Worm (Caenorhabditis elegans) whole organism, L3 larva: Measurements from ENCODE around the gene col-79.
A peak's percentile ranks its signal among the peaks of the same experiment; 100 is the strongest.

Experiments
- R02D3.7 ChIP-seq: fragments of 150-350 bp; optimal IDR thresholded peaks from 2 replicates; lab custom pipeline; 2014; ENCODE audit warnings: missing biosample characterization, missing genetic modification characterization
- aly-2 ChIP-seq: fragments of 150-350 bp; optimal IDR thresholded peaks from 2 replicates; lab custom pipeline; 2014; ENCODE audit warnings: missing biosample characterization, missing genetic modification characterization
- ama-1 ChIP-seq: fragments of 150-350 bp; optimal IDR thresholded peaks from 2 replicates; lab custom pipeline; 2018
- ceh-16 ChIP-seq: sonication (generic microtip); optimal IDR thresholded peaks from 2 replicates; lab custom pipeline; 2017; ENCODE audit warnings: missing biosample characterization, missing genetic modification characterization
- ceh-9 ChIP-seq: sonication (generic microtip); optimal IDR thresholded peaks from 2 replicates; lab custom pipeline; 2018; ENCODE audit warnings: missing biosample characterization, missing genetic modification characterization
- daf-12 ChIP-seq: fragments of 150-350 bp; optimal IDR thresholded peaks from 2 replicates; lab custom pipeline; 2014; ENCODE audit warnings: missing biosample characterization, missing genetic modification reagents, missing genetic modification characterization
- egl-27 ChIP-seq: sonication (generic microtip); optimal IDR thresholded peaks from 4 replicates; lab custom pipeline; 2017; ENCODE audit warnings: missing biosample characterization, missing genetic modification reagents, missing genetic modification characterization
- elt-1 ChIP-seq: fragments of 150-350 bp; optimal IDR thresholded peaks from 2 replicates; lab custom pipeline; 2014; ENCODE audit warnings: missing biosample characterization, missing genetic modification characterization
- elt-2 ChIP-seq: sonication (generic microtip); optimal IDR thresholded peaks from 2 replicates; lab custom pipeline; 2016; ENCODE audit warnings: missing genetic modification reagents, mild to moderate bottlenecking, missing genetic modification characterization, missing compliant biosample characterization
- elt-3 ChIP-seq, 3 experiments: fragments of 150-350 bp in 1 of 3; sonication (generic microtip) in 2 of 3; optimal IDR thresholded peaks; 2 replicates in 2 of 3; 4 replicates in 1 of 3; lab custom pipeline; 2014 to 2017; ENCODE audit warnings: missing biosample characterization in 3 of 3, missing genetic modification characterization in 3 of 3
- eor-1 ChIP-seq, 2 experiments: fragments of 150-350 bp; optimal IDR thresholded peaks; 2 replicates each; lab custom pipeline; 2014 to 2018; ENCODE audit warnings: missing biosample characterization in 2 of 2, missing genetic modification characterization in 2 of 2
- fkh-10 ChIP-seq: sonication (generic microtip); optimal IDR thresholded peaks from 2 replicates; lab custom pipeline; 2017; ENCODE audit warnings: missing biosample characterization, missing genetic modification reagents, missing genetic modification characterization
- fkh-2 ChIP-seq: fragments of 150-350 bp; optimal IDR thresholded peaks from 2 replicates; lab custom pipeline; 2014; ENCODE audit warnings: missing biosample characterization, missing genetic modification reagents, missing genetic modification characterization
- fos-1 ChIP-seq: fragments of 150-350 bp; optimal IDR thresholded peaks from 2 replicates; lab custom pipeline; 2014; ENCODE audit warnings: missing biosample characterization, missing genetic modification characterization
- hmg-11 ChIP-seq: sonication (generic microtip); optimal IDR thresholded peaks from 2 replicates; lab custom pipeline; 2016; ENCODE audit warnings: missing genetic modification characterization, missing compliant biosample characterization
- jun-1 ChIP-seq: fragments of 150-350 bp; optimal IDR thresholded peaks from 2 replicates; lab custom pipeline; 2014; ENCODE audit warnings: missing biosample characterization, missing genetic modification reagents, missing genetic modification characterization
- lin-15B ChIP-seq: fragments of 150-350 bp; optimal IDR thresholded peaks from 2 replicates; lab custom pipeline; 2014; ENCODE audit warnings: missing biosample characterization, missing genetic modification characterization
- lin-39 ChIP-seq: fragments of 150-350 bp; optimal IDR thresholded peaks from 2 replicates; lab custom pipeline; 2018; ENCODE audit warnings: missing biosample characterization, missing genetic modification reagents, missing genetic modification characterization
- lsy-12 ChIP-seq: sonication (generic microtip); optimal IDR thresholded peaks from 2 replicates; lab custom pipeline; 2016; ENCODE audit warnings: mild to moderate bottlenecking, missing genetic modification characterization, missing compliant biosample characterization
- mdl-1 ChIP-seq: fragments of 150-350 bp; optimal IDR thresholded peaks from 2 replicates; lab custom pipeline; 2014; ENCODE audit warnings: missing biosample characterization, missing genetic modification characterization
- nfya-1 ChIP-seq: sonication (generic microtip); optimal IDR thresholded peaks from 2 replicates; lab custom pipeline; 2017; ENCODE audit warnings: missing genetic modification characterization, mild to moderate bottlenecking, missing compliant biosample characterization, antibody characterized with exemption, moderate library complexity; ENCODE audit not compliant: insufficient read depth
- nhr-11 ChIP-seq: fragments of 150-350 bp; optimal IDR thresholded peaks from 2 replicates; lab custom pipeline; 2014; ENCODE audit warnings: missing biosample characterization, missing genetic modification characterization
- nhr-12 ChIP-seq: fragments of 150-350 bp; optimal IDR thresholded peaks from 2 replicates; lab custom pipeline; 2014; ENCODE audit warnings: missing biosample characterization, missing genetic modification characterization
- nhr-23 ChIP-seq: fragments of 150-350 bp; optimal IDR thresholded peaks from 2 replicates; lab custom pipeline; 2014; ENCODE audit warnings: missing biosample characterization, missing genetic modification reagents, missing genetic modification characterization
- nhr-237 ChIP-seq: fragments of 150-350 bp; optimal IDR thresholded peaks from 2 replicates; lab custom pipeline; 2014; ENCODE audit warnings: missing biosample characterization, missing genetic modification characterization
- nhr-25 ChIP-seq: sonication (generic microtip); optimal IDR thresholded peaks from 2 replicates; lab custom pipeline; 2017; ENCODE audit warnings: missing biosample characterization, missing genetic modification characterization
- nhr-28 ChIP-seq: fragments of 150-350 bp; optimal IDR thresholded peaks from 2 replicates; lab custom pipeline; 2014; ENCODE audit warnings: missing biosample characterization, missing genetic modification characterization
- nhr-43 ChIP-seq: sonication (generic microtip); optimal IDR thresholded peaks from 2 replicates; lab custom pipeline; 2016; ENCODE audit warnings: mild to moderate bottlenecking, missing genetic modification characterization, missing compliant biosample characterization; ENCODE audit not compliant: poor library complexity, severe bottlenecking
- nhr-67 ChIP-seq: fragments of 150-350 bp; optimal IDR thresholded peaks from 2 replicates; lab custom pipeline; 2014; ENCODE audit warnings: missing biosample characterization, missing genetic modification characterization
- nhr-76 ChIP-seq: fragments of 150-350 bp; sonication (generic microtip); optimal IDR thresholded peaks from 5 replicates; lab custom pipeline; 2014; ENCODE audit warnings: missing biosample characterization, missing genetic modification characterization
- nhr-77 ChIP-seq: fragments of 150-350 bp; optimal IDR thresholded peaks from 2 replicates; lab custom pipeline; 2014; ENCODE audit warnings: missing biosample characterization, missing genetic modification characterization
- pha-4 ChIP-seq: fragments of 150-350 bp; optimal IDR thresholded peaks from 2 replicates; lab custom pipeline; 2014; ENCODE audit warnings: missing biosample characterization, missing genetic modification reagents, missing genetic modification characterization
- pqm-1 ChIP-seq: fragments of 150-350 bp; optimal IDR thresholded peaks from 2 replicates; lab custom pipeline; 2017; ENCODE audit warnings: missing biosample characterization, missing genetic modification characterization, inconsistent platforms
- sea-2 ChIP-seq: fragments of 150-350 bp; sonication (generic microtip); optimal IDR thresholded peaks from 4 replicates; lab custom pipeline; 2014; ENCODE audit warnings: missing biosample characterization, missing genetic modification reagents, missing genetic modification characterization
- skn-1 ChIP-seq: fragments of 150-350 bp; optimal IDR thresholded peaks from 2 replicates; lab custom pipeline; 2014; ENCODE audit warnings: missing biosample characterization, missing genetic modification characterization
- snpc-4 ChIP-seq: fragments of 150-350 bp; optimal IDR thresholded peaks from 2 replicates; lab custom pipeline; 2014; ENCODE audit warnings: missing biosample characterization, missing genetic modification characterization
- tbx-2 ChIP-seq: sonication (generic microtip); optimal IDR thresholded peaks from 2 replicates; lab custom pipeline; 2016; ENCODE audit warnings: mild to moderate bottlenecking, missing genetic modification characterization, missing compliant biosample characterization
- unc-39 ChIP-seq: sonication (generic microtip); optimal IDR thresholded peaks from 4 replicates; lab custom pipeline; 2017; ENCODE audit warnings: missing biosample characterization, missing genetic modification characterization
- zag-1 ChIP-seq: fragments of 150-350 bp; optimal IDR thresholded peaks from 2 replicates; lab custom pipeline; 2014; ENCODE audit warnings: missing biosample characterization, missing genetic modification characterization
- ztf-11 ChIP-seq: fragments of 150-350 bp; optimal IDR thresholded peaks from 2 replicates; lab custom pipeline; 2014; ENCODE audit warnings: missing biosample characterization, missing genetic modification characterization
- ztf-4 ChIP-seq: fragments of 150-350 bp; optimal IDR thresholded peaks from 2 replicates; lab custom pipeline; 2014; ENCODE audit warnings: missing biosample characterization, missing genetic modification characterization

The col-79 gene

DNA sequence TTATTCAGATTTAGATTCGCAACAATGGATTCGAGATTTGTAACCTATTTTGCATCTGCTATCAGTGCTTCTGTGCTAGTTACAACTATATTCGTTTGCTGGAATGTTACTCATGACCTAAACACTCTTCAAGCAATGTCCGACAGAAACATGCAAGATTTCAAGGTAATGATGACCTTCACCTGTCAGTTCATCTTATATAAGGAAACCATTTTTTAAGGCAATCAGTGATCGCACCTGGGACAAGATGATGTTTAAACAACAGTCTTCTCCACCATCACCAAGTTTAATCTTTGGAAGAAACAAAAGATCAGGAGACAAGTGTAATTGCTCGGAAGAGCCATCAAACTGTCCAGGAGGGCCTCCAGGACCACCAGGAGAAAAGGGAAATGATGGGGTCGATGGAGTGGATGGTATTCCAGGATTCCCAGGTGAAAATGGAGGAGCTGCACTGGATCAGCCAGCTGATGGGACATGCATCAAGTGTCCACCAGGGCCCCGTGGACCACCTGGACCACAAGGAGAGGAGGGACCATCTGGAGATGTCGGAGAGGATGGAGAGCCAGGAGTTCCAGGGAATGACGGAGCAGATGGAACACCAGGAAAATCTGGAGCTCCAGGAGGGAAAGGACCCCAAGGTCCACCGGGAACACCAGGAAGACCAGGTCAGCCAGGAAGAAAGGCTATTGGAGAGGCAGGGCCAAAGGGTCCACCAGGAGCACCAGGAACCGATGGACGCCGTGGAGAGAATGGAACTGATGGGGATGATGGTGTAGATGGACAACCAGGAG lies at the start of gene col-79:
col-79 (plus strand) TSS at position 20 of the 791 bp plus-strand sequence.
- no peak for TF ChIP-seq lsy-12 (tag; lab: Kevin White, UChicago)
- TF ChIP-seq nhr-67 (tag; lab: Kevin White, UChicago) = no peak
- TF ChIP-seq nhr-25 (tag; lab: Kevin White, UChicago) = peak; percentile 69
- TF ChIP-seq mdl-1 (tag; lab: Kevin White, UChicago) = no peak

ce11 chrII:10654435-10654834 lies 49.0 kb upstream of the col-79 start:
- TF ChIP-seq aly-2 (tag; lab: Kevin White, UChicago) (no peak), skn-1 (tag; lab: Kevin White, UChicago) (no peak)

- no peak for TF ChIP-seq fkh-2 (tag; lab: Kevin White, UChicago)
- no peak for TF ChIP-seq ceh-16 (tag; lab: Kevin White, UChicago)
- no peak for TF ChIP-seq nhr-23 (tag; lab: Kevin White, UChicago)
- TF ChIP-seq ceh-9 (tag; lab: Kevin White, UChicago) = no peak
- TF ChIP-seq pha-4 (tag; lab: Kevin White, UChicago) = no peak
- peak; percentile 58 for TF ChIP-seq elt-2
- no peak for TF ChIP-seq nhr-67 (tag; lab: Kevin White, UChicago)
Observed at ce11 chrII:10656395-10656794, 47.0 kb upstream of the col-79 start.

- TF ChIP-seq fos-1 (tag; lab: Kevin White, UChicago) (no peak), nhr-28 (no peak), ama-1 (lab: Kevin White, UChicago) (peak; percentile 48), nhr-12 (tag; lab: Kevin White, UChicago) (no peak), lsy-12 (tag; lab: Kevin White, UChicago) (no peak), nhr-25 (tag; lab: Kevin White, UChicago) (peak; percentile 42), hmg-11 (tag; lab: Kevin White, UChicago) (no peak), nhr-237 (tag; lab: Kevin White, UChicago) (no peak), mdl-1 (tag; lab: Kevin White, UChicago) (no peak), nhr-23 (tag; lab: Kevin White, UChicago) (peak; percentile 69), tbx-2 (no peak), lin-15B (tag; lab: Kevin White, UChicago) (no peak), jun-1 (peak; percentile 25), elt-2 (peak; percentile 70), pqm-1 (tag; lab: Kevin White, UChicago) (no peak), zag-1 (tag; lab: Kevin White, UChicago) (no peak), nhr-11 (tag; lab: Kevin White, UChicago) (no peak), unc-39 (tag; lab: Kevin White, UChicago) (no peak), nhr-43 (tag; lab: Kevin White, UChicago) (no peak), ztf-11 (tag; lab: Kevin White, UChicago) (no peak), sea-2 (GFP tag; lab: Kevin White, UChicago) (no peak), nhr-77 (tag; lab: Kevin White, UChicago) (no peak), fkh-2 (tag; lab: Kevin White, UChicago) (no peak), nfya-1 (tag; lab: Kevin White, UChicago) (no peak), egl-27 (tag; lab: Kevin White, UChicago) (no peak), ztf-4 (tag; lab: Kevin White, UChicago) (no peak), snpc-4 (tag; lab: Kevin White, UChicago) (no peak), lin-39 (no peak), fkh-10 (GFP tag; lab: Kevin White, UChicago) (no peak), R02D3.7 (tag; lab: Kevin White, UChicago) (no peak), aly-2 (tag; lab: Kevin White, UChicago) (peak; percentile 29), daf-12 (no peak), elt-3 (tag; optimal IDR thresholded peaks at IDR 0.05; lab: Kevin White, UChicago) (no peak), ceh-16 (tag; lab: Kevin White, UChicago) (no peak), nhr-76 (tag; lab: Kevin White, UChicago) (no peak), eor-1 (tag; optimal IDR thresholded peaks at IDR 0.05; lab: Kevin White, UChicago) (no peak), elt-1 (tag; lab: Kevin White, UChicago) (no peak)
Observed at ce11 chrII:10657632-10658108, 45.7 kb upstream of the col-79 start, which contains the start of gene lact-3. TSS of gene lact-3 (minus strand) at chrII:10657682.
